Fruit fly (Drosophila melanogaster) whole organism, embryonic: ENCODE data around the gene CG9522.

Source experiments
- CG1024 ChIP-seq: fragments of 200-800 bp; sonication (Bioruptor generic); IDR thresholded peaks from 2 replicates; pipeline ENCODE4 v1.3.6; 2022; ENCODE audit warnings: missing biosample characterization, missing genetic modification characterization
- CG10959 ChIP-seq: fragments of 200-800 bp; sonication (Bioruptor generic); IDR thresholded peaks from 2 replicates; pipeline ENCODE4 v1.3.6; 2022; ENCODE audit warnings: missing biosample characterization, missing genetic modification characterization
- CG12071 ChIP-seq: fragments of 200-800 bp; sonication (Bioruptor generic); optimal IDR thresholded peaks from 3 replicates; lab custom pipeline; 2018; ENCODE audit warnings: missing biosample characterization, mild to moderate bottlenecking, missing genetic modification characterization
- CG17328 ChIP-seq: fragments of 200-800 bp; sonication (Bioruptor generic); IDR thresholded peaks from 2 replicates; pipeline ENCODE4 v1.3.6; 2022; ENCODE audit warnings: missing biosample characterization, missing genetic modification characterization
- CG17802 ChIP-seq: fragments of 200-800 bp; sonication (Bioruptor generic); optimal IDR thresholded peaks from 2 replicates; lab custom pipeline; 2018; ENCODE audit warnings: missing biosample characterization, mild to moderate bottlenecking, missing genetic modification characterization, moderate library complexity
- CG18619 ChIP-seq: fragments of 200-800 bp; sonication (Bioruptor generic); optimal IDR thresholded peaks from 3 replicates; lab custom pipeline; 2017; ENCODE audit warnings: missing biosample characterization, mild to moderate bottlenecking, missing genetic modification characterization
- CG2116 ChIP-seq: fragments of 200-800 bp; sonication (Bioruptor generic); optimal IDR thresholded peaks from 3 replicates; lab custom pipeline; 2018; ENCODE audit warnings: missing biosample characterization, mild to moderate bottlenecking, missing genetic modification characterization
- CG3065 ChIP-seq: fragments of 200-800 bp; sonication (Bioruptor generic); optimal IDR thresholded peaks from 2 replicates; lab custom pipeline; 2016; ENCODE audit warnings: missing biosample characterization, missing genetic modification characterization
- CG4282 ChIP-seq: fragments of 200-800 bp; sonication (Bioruptor generic); optimal IDR thresholded peaks from 2 replicates; lab custom pipeline; 2016; ENCODE audit warnings: missing biosample characterization, missing genetic modification characterization
- CG4424 ChIP-seq: fragments of 200-800 bp; sonication (Bioruptor generic); optimal IDR thresholded peaks from 3 replicates; lab custom pipeline; 2016; ENCODE audit warnings: missing biosample characterization, missing genetic modification characterization
- CG4707 ChIP-seq: fragments of 200-800 bp; sonication (Bioruptor generic); optimal IDR thresholded peaks from 2 replicates; lab custom pipeline; 2018; ENCODE audit warnings: missing biosample characterization, mild to moderate bottlenecking, missing genetic modification characterization, moderate library complexity
- CG7357 ChIP-seq: fragments of 200-800 bp; sonication (Bioruptor generic); IDR thresholded peaks from 3 replicates; pipeline ENCODE4 v1.3.6; 2022; ENCODE audit warnings: missing biosample characterization, missing genetic modification characterization
- CG8281 ChIP-seq: fragments of 200-800 bp; sonication (Bioruptor generic); optimal IDR thresholded peaks from 2 replicates; lab custom pipeline; 2018; ENCODE audit warnings: missing biosample characterization, mild to moderate bottlenecking, missing genetic modification characterization, moderate library complexity
- CG8478 ChIP-seq: fragments of >200 bp; optimal IDR thresholded peaks from 2 replicates; lab custom pipeline; 2018
- CTCF ChIP-seq: fragments of 200-800 bp; sonication (Bioruptor generic); optimal IDR thresholded peaks from 2 replicates; lab custom pipeline; 2017; ENCODE audit warnings: missing biosample characterization, mild to moderate bottlenecking, missing genetic modification characterization, moderate library complexity
- D19B ChIP-seq: fragments of 200-800 bp; sonication (Bioruptor generic); optimal IDR thresholded peaks from 2 replicates; lab custom pipeline; 2017; ENCODE audit warnings: missing biosample characterization, mild to moderate bottlenecking, missing genetic modification characterization
- Dfd ChIP-seq, 2 experiments: fragments of >200 bp; optimal IDR thresholded peaks; 2 replicates each; lab custom pipeline; 2017; ENCODE audit warnings: missing biosample characterization in 2 of 2, missing genetic modification characterization in 2 of 2
- E2f1 ChIP-seq: fragments of 200-800 bp; sonication (Bioruptor generic); IDR thresholded peaks from 2 replicates; pipeline ENCODE4 v1.3.6; 2022; ENCODE audit warnings: missing biosample characterization, missing genetic modification characterization
- Jarid2 ChIP-seq: fragments of 200-800 bp; sonication (Bioruptor generic); optimal IDR thresholded peaks from 3 replicates; lab custom pipeline; 2017; ENCODE audit warnings: mild to moderate bottlenecking, missing biosample characterization, missing genetic modification reagents, missing genetic modification characterization
- Lhr ChIP-seq: fragments of 200-800 bp; sonication (Bioruptor generic); optimal IDR thresholded peaks from 3 replicates; lab custom pipeline; 2017; ENCODE audit warnings: mild to moderate bottlenecking, missing biosample characterization, missing genetic modification reagents, missing genetic modification characterization
- Med ChIP-seq: fragments of 200-800 bp; sonication (Bioruptor generic); peaks from one replicate; lab custom pipeline; 2016; ENCODE audit warnings: missing biosample characterization, missing genetic modification characterization, mild to moderate bottlenecking, inconsistent platforms, moderate library complexity
- Myb ChIP-seq: fragments of 200-800 bp; sonication (Bioruptor generic); optimal IDR thresholded peaks from 2 replicates; lab custom pipeline; 2016; ENCODE audit warnings: missing biosample characterization, missing genetic modification characterization
- Oli ChIP-seq: fragments of 200-800 bp; sonication (Bioruptor generic); optimal IDR thresholded peaks from 2 replicates; lab custom pipeline; 2018; ENCODE audit warnings: missing biosample characterization, mild to moderate bottlenecking, missing genetic modification characterization, moderate library complexity
- Sry-δ ChIP-seq: fragments of 200-800 bp; sonication (Bioruptor generic); optimal IDR thresholded peaks from 2 replicates; lab custom pipeline; 2016; ENCODE audit warnings: missing biosample characterization, missing genetic modification characterization
- TFAM ChIP-seq: fragments of 200-800 bp; sonication (Bioruptor generic); optimal IDR thresholded peaks from 2 replicates; lab custom pipeline; 2017; ENCODE audit warnings: missing biosample characterization, missing genetic modification characterization, inconsistent platforms
- ab ChIP-seq: fragments of 200-800 bp; sonication (Bioruptor generic); optimal IDR thresholded peaks from 2 replicates; lab custom pipeline; 2016; ENCODE audit warnings: missing biosample characterization, missing genetic modification characterization
- bbx ChIP-seq: fragments of 200-800 bp; sonication (Bioruptor generic); IDR thresholded peaks from 2 replicates; pipeline ENCODE4 v1.3.6; 2022; ENCODE audit warnings: missing biosample characterization, missing genetic modification characterization; ENCODE audit not compliant: partially characterized antibody
- chn ChIP-seq: fragments of 200-800 bp; sonication (Bioruptor generic); optimal IDR thresholded peaks from 2 replicates; lab custom pipeline; 2016; ENCODE audit warnings: missing biosample characterization, missing genetic modification characterization
- corto ChIP-seq: fragments of 200-800 bp; sonication (Bioruptor generic); optimal IDR thresholded peaks from 2 replicates; lab custom pipeline; 2016; ENCODE audit warnings: missing biosample characterization, mild to moderate bottlenecking, missing genetic modification characterization, moderate library complexity
- crol ChIP-seq: fragments of 200-800 bp; sonication (Bioruptor generic); IDR thresholded peaks from 2 replicates; pipeline ENCODE4 v1.3.6; 2022; ENCODE audit warnings: missing biosample characterization, missing genetic modification characterization
- cwo ChIP-seq: fragments of 200-800 bp; sonication (Bioruptor generic); optimal IDR thresholded peaks from 3 replicates; lab custom pipeline; 2017; ENCODE audit warnings: missing biosample characterization, missing genetic modification characterization, mild to moderate bottlenecking, moderate library complexity, missing genetic modification reagents
- ewg ChIP-seq: fragments of 200-800 bp; sonication (Bioruptor generic); optimal IDR thresholded peaks from 3 replicates; lab custom pipeline; 2017; ENCODE audit warnings: mild to moderate bottlenecking, missing biosample characterization, missing genetic modification reagents, missing genetic modification characterization
- gcm2 ChIP-seq: fragments of 200-800 bp; sonication (Bioruptor generic); optimal IDR thresholded peaks from 2 replicates; lab custom pipeline; 2016; ENCODE audit warnings: missing biosample characterization, missing genetic modification characterization
- grn ChIP-seq: fragments of 200-800 bp; sonication (Bioruptor generic); optimal IDR thresholded peaks from 3 replicates; lab custom pipeline; 2017; ENCODE audit warnings: missing biosample characterization, missing genetic modification characterization
- ham ChIP-seq: fragments of 200-800 bp; sonication (Bioruptor generic); IDR thresholded peaks from 2 replicates; pipeline ENCODE4 v1.3.6; 2022; ENCODE audit warnings: missing biosample characterization, missing genetic modification characterization
- knrl ChIP-seq: fragments of 200-800 bp; sonication (Bioruptor generic); IDR thresholded peaks from 3 replicates; pipeline ENCODE4 v1.3.6; 2022; ENCODE audit warnings: missing biosample characterization, missing genetic modification characterization; ENCODE audit not compliant: partially characterized antibody
- lmd ChIP-seq: fragments of 200-800 bp; sonication (Bioruptor generic); IDR thresholded peaks from 2 replicates; pipeline ENCODE4 v1.3.6; 2022; ENCODE audit warnings: missing biosample characterization, missing genetic modification characterization
- luna ChIP-seq: fragments of 200-800 bp; sonication (Bioruptor generic); optimal IDR thresholded peaks from 2 replicates; lab custom pipeline; 2016; ENCODE audit warnings: missing biosample characterization, missing genetic modification characterization
- maf-S ChIP-seq: fragments of 200-800 bp; sonication (Bioruptor generic); optimal IDR thresholded peaks from 2 replicates; lab custom pipeline; 2016; ENCODE audit warnings: missing biosample characterization, missing genetic modification characterization
- nom ChIP-seq: fragments of 200-800 bp; sonication (Bioruptor generic); optimal IDR thresholded peaks from 2 replicates; lab custom pipeline; 2017; ENCODE audit warnings: missing biosample characterization, missing genetic modification characterization, mild to moderate bottlenecking, moderate library complexity, missing genetic modification reagents
- pb ChIP-seq: fragments of 200-800 bp; sonication (Bioruptor generic); optimal IDR thresholded peaks from 3 replicates; lab custom pipeline; 2016; ENCODE audit warnings: missing biosample characterization, missing genetic modification characterization
- peb ChIP-seq: fragments of 200-800 bp; sonication (Bioruptor generic); IDR thresholded peaks from 2 replicates; pipeline ENCODE4 v1.3.6; 2022; ENCODE audit warnings: missing biosample characterization, missing genetic modification characterization
- pita ChIP-seq: fragments of 200-800 bp; sonication (Bioruptor generic); optimal IDR thresholded peaks from 2 replicates; lab custom pipeline; 2017; ENCODE audit warnings: missing biosample characterization, mild to moderate bottlenecking, missing genetic modification characterization
- sc ChIP-seq, 3 experiments: fragments of >200 bp in 2 of 3; fragments of 200-800 bp in 1 of 3; sonication (Bioruptor generic) in 1 of 3; optimal IDR thresholded peaks; 2 replicates in 2 of 3; 3 replicates in 1 of 3; lab custom pipeline; 2017; ENCODE audit warnings: mild to moderate bottlenecking in 1 of 3, missing biosample characterization in 1 of 3, missing genetic modification characterization in 1 of 3, missing genetic modification reagents in 1 of 3
- sens-2 ChIP-seq: fragments of 200-800 bp; sonication (Bioruptor generic); IDR thresholded peaks from 2 replicates; pipeline ENCODE4 v1.3.6; 2022; ENCODE audit warnings: missing biosample characterization, missing genetic modification characterization
- shn ChIP-seq: fragments of 200-800 bp; sonication (Bioruptor generic); optimal IDR thresholded peaks from 3 replicates; lab custom pipeline; 2016; ENCODE audit warnings: missing biosample characterization, missing genetic modification characterization
- tap ChIP-seq: fragments of 200-800 bp; optimal IDR thresholded peaks from 3 replicates; lab custom pipeline; 2019; ENCODE audit warnings: missing biosample characterization, mild to moderate bottlenecking, missing genetic modification characterization, moderate library complexity
- tin ChIP-seq: fragments of 200-800 bp; sonication (Bioruptor generic); optimal IDR thresholded peaks from 3 replicates; lab custom pipeline; 2016; ENCODE audit warnings: missing biosample characterization, missing genetic modification characterization
- unpg ChIP-seq: fragments of 200-800 bp; sonication (Bioruptor generic); optimal IDR thresholded peaks from 3 replicates; lab custom pipeline; 2018; ENCODE audit warnings: missing biosample characterization, mild to moderate bottlenecking, missing genetic modification characterization, moderate library complexity
- wdn ChIP-seq: fragments of 200-800 bp; sonication (Bioruptor generic); IDR thresholded peaks from 2 replicates; pipeline ENCODE4 v1.3.6; 2022; ENCODE audit warnings: missing biosample characterization, missing genetic modification characterization
- wor ChIP-seq: fragments of 200-800 bp; sonication (Bioruptor generic); IDR thresholded peaks from 2 replicates; pipeline ENCODE4 v1.3.6; 2022; ENCODE audit warnings: missing biosample characterization, missing genetic modification characterization
- zfh1 ChIP-seq: fragments of 200-800 bp; sonication (Bioruptor generic); IDR thresholded peaks from 3 replicates; pipeline ENCODE4 v1.3.6; 2022; ENCODE audit warnings: missing biosample characterization, missing genetic modification characterization

The CG9522 gene

DNA sequence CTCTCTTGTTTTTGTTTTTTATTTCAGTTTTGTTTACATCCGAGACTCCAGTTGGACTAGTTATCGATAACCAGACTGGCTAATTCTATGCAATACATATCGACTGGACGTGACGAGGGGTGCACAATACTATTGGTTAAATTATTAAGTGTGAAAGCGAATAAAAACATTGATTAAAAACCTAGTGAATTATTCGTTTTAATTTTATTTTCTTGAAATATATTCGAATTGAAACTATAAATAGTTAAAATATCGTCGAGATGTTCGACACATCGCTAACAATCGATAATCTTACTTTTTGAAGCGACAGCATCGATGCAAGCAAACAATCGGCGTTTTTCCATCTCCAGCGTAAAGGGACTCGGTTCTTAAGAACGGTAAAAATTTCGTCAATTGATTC lies 9.6 kb downstream of the CG9522 start, which contains the start of the genes CG32590 and Flo2 (continued):
- TF ChIP-seq CG18619 (peak; percentile 30), CG17328 (GFP tag; lab: Robert Waterston, UW) (peak; percentile 70), maf-S (GFP tag; lab: Kevin White, UChicago) (peak; percentile 72), CG4282 (GFP tag; lab: Kevin White, UChicago) (peak; percentile 75), knrl (peak; percentile 96), CG12071 (GFP tag; lab: Kevin White, UChicago) (peak; percentile 6), lmd (GFP tag; lab: Robert Waterston, UW) (peak; percentile 76), CG17802 (tag; lab: Kevin White, UChicago) (peak; percentile 3), pb (GFP tag; lab: Kevin White, UChicago) (no peak), CG2116 (GFP tag; lab: Kevin White, UChicago) (peak; percentile 91), CG4424 (GFP tag; lab: Kevin White, UChicago) (peak; percentile 74), cwo (GFP tag; lab: Kevin White, UChicago) (peak; percentile 23), Med (GFP tag; lab: Kevin White, UChicago) (peak; percentile 96), grn (GFP tag; lab: Kevin White, UChicago) (no peak), crol (GFP tag; lab: Robert Waterston, UW) (no peak), wor (GFP tag; lab: Robert Waterston, UW) (peak; percentile 61), unpg (GFP tag; lab: Kevin White, UChicago) (peak; percentile 70), CTCF (GFP tag; lab: Kevin White, UChicago) (no peak), CG8281 (tag; lab: Kevin White, UChicago) (peak; percentile 15), ab (GFP tag; lab: Kevin White, UChicago) (no peak), CG10959 (GFP tag; lab: Robert Waterston, UW) (peak; percentile 61), Myb (GFP tag; lab: Kevin White, UChicago) (peak; percentile 65), D19B (GFP tag; lab: Kevin White, UChicago) (no peak), ham (no peak), CG7357 (GFP tag; lab: Robert Waterston, UW) (peak; percentile 45; the same call in 1 of the 3 replicates), bbx (GFP tag; lab: Robert Waterston, UW) (peak; percentile 94), chn (GFP tag; lab: Kevin White, UChicago) (peak; percentile 69), corto (GFP tag; lab: Kevin White, UChicago) (peak; percentile 38), luna (no peak), shn (GFP tag; lab: Kevin White, UChicago) (peak; percentile 51), tin (peak; percentile 81), TFAM (GFP tag; lab: Kevin White, UChicago) (no peak), sens-2 (GFP tag; lab: Robert Waterston, UW) (peak; percentile 72), pita (no peak), ewg (GFP tag; lab: Kevin White, UChicago) (peak; percentile 28), Dfd (GFP tag; optimal IDR thresholded peaks at IDR 0.05; lab: Kevin White, UChicago) (no peak), zfh1 (peak; percentile 83), CG3065 (GFP tag; lab: Kevin White, UChicago) (peak; percentile 37), nom (GFP tag; lab: Kevin White, UChicago) (no peak), CG4707 (GFP tag; lab: Kevin White, UChicago) (no peak), Lhr (GFP tag; lab: Kevin White, UChicago) (peak; percentile 52), gcm2 (GFP tag; lab: Kevin White, UChicago) (no peak), wdn (GFP tag; lab: Robert Waterston, UW) (peak; percentile 76), sc (optimal IDR thresholded peaks at IDR 0.05; lab: Kevin White, UChicago) (no peak), sc (GFP tag; optimal IDR thresholded peaks at IDR 0.05; lab: Kevin White, UChicago) (no peak), peb (peak; percentile 30; the same call in 1 of the 2 replicates), Jarid2 (GFP tag; lab: Kevin White, UChicago) (no peak), tap (tag; lab: Kevin White, UChicago) (peak; percentile 53), CG8478 (lab: Kevin White, UChicago) (no peak), E2f1 (GFP tag; lab: Robert Waterston, UW) (peak; percentile 76), CG1024 (peak; percentile 57), Oli (tag; lab: Kevin White, UChicago) (peak; percentile 38), Sry-δ (GFP tag; lab: Kevin White, UChicago) (peak; percentile 94)
